Fruit fly (Drosophila melanogaster): ENCODE measurements around the gene Nup93-1.

Nup93-1 gene

dm6 chrX:13815526-13816173 is 7.0 kb upstream of the Nup93-1 start:
- TF ChIP-seq Crg-1 (GFP tag; optimal IDR thresholded peaks at IDR 0.05) (no peak), cnc (optimal IDR thresholded peaks at IDR 0.05) (no peak), CG5204 (GFP tag; optimal IDR thresholded peaks at IDR 0.05) (peak; percentile 69), ovo (GFP tag; optimal IDR thresholded peaks at IDR 0.05) (peak; percentile 3), CG7045 (GFP tag; optimal IDR thresholded peaks at IDR 0.05) (peak; percentile 66), CG1620 (GFP tag; optimal IDR thresholded peaks at IDR 0.05) (no peak), tj (GFP tag; optimal IDR thresholded peaks at IDR 0.05) (peak; percentile 62), CG11617 (GFP tag; optimal IDR thresholded peaks at IDR 0.05) (peak; percentile 71), kay (GFP tag; ENCODE audit: borderline replicate concordance) (peak; percentile 55), toe (GFP tag; optimal IDR thresholded peaks at IDR 0.05) (peak; percentile 61), Clk (GFP tag; optimal IDR thresholded peaks at IDR 0.05) (peak; percentile 17), CG33017 (tag; optimal IDR thresholded peaks at IDR 0.05) (peak; percentile 45), cic (GFP tag; optimal IDR thresholded peaks at IDR 0.05) (peak; percentile 45), CG7101 (tag; optimal IDR thresholded peaks at IDR 0.05) (peak; percentile 52), Hr96 (GFP tag; optimal IDR thresholded peaks at IDR 0.05) (peak; percentile 60), CG12768 (GFP tag; optimal IDR thresholded peaks at IDR 0.05) (peak; percentile 40), CG14711 (tag; optimal IDR thresholded peaks at IDR 0.05) (peak; percentile 50), pad (GFP tag; optimal IDR thresholded peaks at IDR 0.05) (peak; percentile 50), bab1 (GFP tag; optimal IDR thresholded peaks at IDR 0.05) (peak; percentile 42), Mnt (GFP tag; optimal IDR thresholded peaks at IDR 0.05) (no peak)

dm6 chrX:13817418-13818171 is 5.0 kb upstream of the Nup93-1 start:
- TF ChIP-seq kay (GFP tag; ENCODE audit: borderline replicate concordance) = peak; percentile 82
- TF ChIP-seq CG14711 (tag; optimal IDR thresholded peaks at IDR 0.05) = peak; percentile 52
- no peak for TF ChIP-seq CG5204 (GFP tag; optimal IDR thresholded peaks at IDR 0.05)
- peak; percentile 44 for TF ChIP-seq tj (GFP tag; optimal IDR thresholded peaks at IDR 0.05)
- no peak for TF ChIP-seq CG1620 (GFP tag; optimal IDR thresholded peaks at IDR 0.05)
- no peak for TF ChIP-seq ovo (GFP tag; optimal IDR thresholded peaks at IDR 0.05)
- TF ChIP-seq CG7101 (tag; optimal IDR thresholded peaks at IDR 0.05) = peak; percentile 35
- TF ChIP-seq CG11617 (GFP tag; optimal IDR thresholded peaks at IDR 0.05) = peak; percentile 39

dm6 chrX:13818172-13818472 is 4.5 kb upstream of the Nup93-1 start:
- TF ChIP-seq kay (GFP tag; ENCODE audit: borderline replicate concordance) = no peak
- no peak for TF ChIP-seq Hr96 (GFP tag; optimal IDR thresholded peaks at IDR 0.05)
- TF ChIP-seq CG7045 (GFP tag; optimal IDR thresholded peaks at IDR 0.05) = no peak
- no peak for TF ChIP-seq toe (GFP tag; optimal IDR thresholded peaks at IDR 0.05)
- no peak for TF ChIP-seq CG1620 (GFP tag; optimal IDR thresholded peaks at IDR 0.05)
- TF ChIP-seq cnc (optimal IDR thresholded peaks at IDR 0.05) = no peak
- no peak for TF ChIP-seq Mnt (GFP tag; optimal IDR thresholded peaks at IDR 0.05)
- TF ChIP-seq CG5204 (GFP tag; optimal IDR thresholded peaks at IDR 0.05) = no peak
- no peak for TF ChIP-seq CG7101 (tag; optimal IDR thresholded peaks at IDR 0.05)
- no peak for TF ChIP-seq ovo (GFP tag; optimal IDR thresholded peaks at IDR 0.05)
- TF ChIP-seq Clk (GFP tag; optimal IDR thresholded peaks at IDR 0.05) = no peak
- no peak for TF ChIP-seq CG11617 (GFP tag; optimal IDR thresholded peaks at IDR 0.05)
- TF ChIP-seq pad (GFP tag; optimal IDR thresholded peaks at IDR 0.05) = no peak
- no peak for TF ChIP-seq tj (GFP tag; optimal IDR thresholded peaks at IDR 0.05)
- no peak for TF ChIP-seq CG12768 (GFP tag; optimal IDR thresholded peaks at IDR 0.05)
- no peak for TF ChIP-seq CG14711 (tag; optimal IDR thresholded peaks at IDR 0.05)
- no peak for TF ChIP-seq Crg-1 (GFP tag; optimal IDR thresholded peaks at IDR 0.05)
- TF ChIP-seq cic (GFP tag; optimal IDR thresholded peaks at IDR 0.05) = no peak

dm6 chrX:13818841-13819240 is 3.8 kb upstream of the Nup93-1 start:
- TF ChIP-seq kay (GFP tag; ENCODE audit: borderline replicate concordance) (no peak), CG11617 (GFP tag; optimal IDR thresholded peaks at IDR 0.05) (no peak), pad (GFP tag; optimal IDR thresholded peaks at IDR 0.05) (no peak), cic (GFP tag; optimal IDR thresholded peaks at IDR 0.05) (no peak), tj (GFP tag; optimal IDR thresholded peaks at IDR 0.05) (no peak), CG14711 (tag; optimal IDR thresholded peaks at IDR 0.05) (no peak), cnc (optimal IDR thresholded peaks at IDR 0.05) (no peak), bab1 (GFP tag; optimal IDR thresholded peaks at IDR 0.05) (no peak), Clk (GFP tag; optimal IDR thresholded peaks at IDR 0.05) (no peak), Hr96 (GFP tag; optimal IDR thresholded peaks at IDR 0.05) (no peak), CG33017 (tag; optimal IDR thresholded peaks at IDR 0.05) (no peak)

dm6 chrX:13819682-13820081 is 2.9 kb upstream of the Nup93-1 start:
- TF ChIP-seq tj (GFP tag; optimal IDR thresholded peaks at IDR 0.05) (no peak), CG5204 (GFP tag; optimal IDR thresholded peaks at IDR 0.05) (no peak), cnc (optimal IDR thresholded peaks at IDR 0.05) (no peak), Mnt (GFP tag; optimal IDR thresholded peaks at IDR 0.05) (no peak), CG7045 (GFP tag; optimal IDR thresholded peaks at IDR 0.05) (no peak), CG33017 (tag; optimal IDR thresholded peaks at IDR 0.05) (no peak), bab1 (GFP tag; optimal IDR thresholded peaks at IDR 0.05) (no peak)

dm6 chrX:13820310-13821038 is 2.2 kb upstream of the Nup93-1 start:
- TF ChIP-seq Hr96 (GFP tag; optimal IDR thresholded peaks at IDR 0.05) (no peak), Mnt (GFP tag; optimal IDR thresholded peaks at IDR 0.05) (no peak), kay (GFP tag; ENCODE audit: borderline replicate concordance) (no peak), cnc (optimal IDR thresholded peaks at IDR 0.05) (no peak), cic (GFP tag; optimal IDR thresholded peaks at IDR 0.05) (no peak), CG1620 (GFP tag; optimal IDR thresholded peaks at IDR 0.05) (no peak), CG33017 (tag; optimal IDR thresholded peaks at IDR 0.05) (no peak), toe (GFP tag; optimal IDR thresholded peaks at IDR 0.05) (no peak), CG14711 (tag; optimal IDR thresholded peaks at IDR 0.05) (no peak), CG7045 (GFP tag; optimal IDR thresholded peaks at IDR 0.05) (no peak), Crg-1 (GFP tag; optimal IDR thresholded peaks at IDR 0.05) (no peak), Clk (GFP tag; optimal IDR thresholded peaks at IDR 0.05) (no peak)
